Fruit fly (Drosophila melanogaster): ENCODE measurements around the gene MagR.

Gene MagR

DNA sequence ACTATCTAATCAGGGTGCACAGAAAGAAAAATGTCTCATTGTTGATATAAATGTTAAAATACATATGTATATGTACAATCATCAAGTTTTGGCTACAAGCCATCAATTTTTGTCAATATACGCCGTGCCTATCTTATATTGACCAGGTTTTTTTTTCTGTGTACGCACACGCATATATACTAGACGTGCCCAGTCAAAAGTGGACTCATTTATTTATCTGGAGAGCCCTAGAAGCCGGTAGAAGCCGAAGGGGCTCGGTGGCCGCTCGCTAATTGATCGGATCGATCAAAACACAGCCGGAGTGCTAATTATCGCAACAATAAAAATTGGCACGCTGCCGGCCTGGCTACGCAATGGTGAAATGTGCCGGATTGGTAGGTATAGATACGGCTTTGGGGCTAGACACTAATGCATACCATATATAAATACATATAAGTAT lies 6.2 kb downstream of the MagR start (continued):
- TF ChIP-seq CG8359 (GFP tag; optimal IDR thresholded peaks at IDR 0.05; ENCODE audit: borderline replicate concordance) = no peak
- TF ChIP-seq BtbVII (GFP tag; optimal IDR thresholded peaks at IDR 0.05) = peak; percentile 48
- TF ChIP-seq CG10565 (GFP tag; optimal IDR thresholded peaks at IDR 0.05) = no peak
- TF ChIP-seq CG9876 (GFP tag; optimal IDR thresholded peaks at IDR 0.05) = no peak
- peak; percentile 74 for TF ChIP-seq CG11504 (tag; optimal IDR thresholded peaks at IDR 0.05)
- no peak for TF ChIP-seq CG30020 (tag; optimal IDR thresholded peaks at IDR 0.05)
- peak; percentile 63 for TF ChIP-seq CG6683 (GFP tag; optimal IDR thresholded peaks at IDR 0.05)
- peak; percentile 21 for TF ChIP-seq CG4820 (GFP tag; optimal IDR thresholded peaks at IDR 0.05)
- TF ChIP-seq gt (GFP tag; IDR thresholded peaks at IDR 0.05) = no peak
- TF ChIP-seq chif (GFP tag; optimal IDR thresholded peaks at IDR 0.05) = peak in 1 of 2 experiments; percentile 40
- TF ChIP-seq CG15479 (GFP tag; optimal IDR thresholded peaks at IDR 0.05) = no peak
- TF ChIP-seq CG13287 (GFP tag; IDR thresholded peaks at IDR 0.05; ENCODE audit: partially characterized antibody) = no peak
- peak; percentile 85 for TF ChIP-seq ci (GFP tag; IDR thresholded peaks at IDR 0.05)
- peak; percentile 38 for TF ChIP-seq dmrt11E (tag; optimal IDR thresholded peaks at IDR 0.05)
- TF ChIP-seq CG15696 (tag; optimal IDR thresholded peaks at IDR 0.05) = no peak
- peak; percentile 87 for TF ChIP-seq CG9932 (GFP tag; IDR thresholded peaks at IDR 0.05)
- no peak for TF ChIP-seq CG3065 (GFP tag; optimal IDR thresholded peaks at IDR 0.05)
- TF ChIP-seq CG10209 (GFP tag; optimal IDR thresholded peaks at IDR 0.05) = peak; percentile 70
- TF ChIP-seq CG11695 (GFP tag; IDR thresholded peaks at IDR 0.05) = peak; percentile 68; the same call in 2 of the 3 replicates
- TF ChIP-seq CG14710 (tag; optimal IDR thresholded peaks at IDR 0.05) = peak; percentile 3
- no peak for TF ChIP-seq usp (GFP tag; optimal IDR thresholded peaks at IDR 0.05)
- TF ChIP-seq unc-4 (GFP tag; IDR thresholded peaks at IDR 0.05; ENCODE audit: partially characterized antibody) = no peak
- no peak for TF ChIP-seq YL-1 (GFP tag; optimal IDR thresholded peaks at IDR 0.05)
- peak; percentile 75 for TF ChIP-seq Ptx1 (GFP tag; IDR thresholded peaks at IDR 0.05)
- peak; percentile 59; the same call in 1 of the 3 replicates for TF ChIP-seq CG2889 (GFP tag; IDR thresholded peaks at IDR 0.05)
- no peak for TF ChIP-seq sna (GFP tag; IDR thresholded peaks at IDR 0.05; ENCODE audit: partially characterized antibody)
- TF ChIP-seq tgo (GFP tag; IDR thresholded peaks at IDR 0.05) = peak; percentile 72
- no peak for TF ChIP-seq repo (GFP tag; optimal IDR thresholded peaks at IDR 0.05)
- no peak for TF ChIP-seq hbn (GFP tag; IDR thresholded peaks at IDR 0.05; ENCODE audit: partially characterized antibody)
- TF ChIP-seq Ets97D (GFP tag; optimal IDR thresholded peaks at IDR 0.05) = no peak
- no peak for TF ChIP-seq CG18476 (GFP tag; optimal IDR thresholded peaks at IDR 0.05)
- TF ChIP-seq CG32532 (GFP tag; IDR thresholded peaks at IDR 0.05) = peak; percentile 89
- TF ChIP-seq mld (GFP tag; IDR thresholded peaks at IDR 0.05; ENCODE audit: partially characterized antibody) = no peak
- peak; percentile 60 for TF ChIP-seq fd3F (GFP tag; optimal IDR thresholded peaks at IDR 0.05)
- TF ChIP-seq CG11456 (GFP tag; IDR thresholded peaks at IDR 0.05) = peak; percentile 82
- no peak for TF ChIP-seq CG8290 (GFP tag; optimal IDR thresholded peaks at IDR 0.05)
- peak in 1 of 2 experiments; percentile 82 for TF ChIP-seq CG8290 (tag; optimal IDR thresholded peaks at IDR 0.05)
- TF ChIP-seq vnd (GFP tag; IDR thresholded peaks at IDR 0.05; ENCODE audit: partially characterized antibody) = no peak
- TF ChIP-seq Fer1 (GFP tag; optimal IDR thresholded peaks at IDR 0.05) = peak; percentile 85
- peak; percentile 71 for TF ChIP-seq CoRest (tag; optimal IDR thresholded peaks at IDR 0.05)
- peak; percentile 68 for TF ChIP-seq CG17385 (GFP tag; optimal IDR thresholded peaks at IDR 0.05)
- peak; percentile 88 for TF ChIP-seq HmgZ (tag; optimal IDR thresholded peaks at IDR 0.05)
- peak; percentile 18 for TF ChIP-seq CG5245 (GFP tag; optimal IDR thresholded peaks at IDR 0.05)
- no peak for TF ChIP-seq pan (optimal IDR thresholded peaks at IDR 0.05)
- TF ChIP-seq pan (GFP tag; optimal IDR thresholded peaks at IDR 0.05 in 1 of 2, IDR thresholded peaks at IDR 0.05 in 1 of 2) = peak in 1 of 2 experiments; percentile 84
- peak; percentile 61 for TF ChIP-seq CG2712 (tag; optimal IDR thresholded peaks at IDR 0.05)
- peak; percentile 81 for TF ChIP-seq caup (GFP tag; optimal IDR thresholded peaks at IDR 0.05; ENCODE audit: severe bottlenecking)
- TF ChIP-seq CG10543 (GFP tag; optimal IDR thresholded peaks at IDR 0.05) = peak; percentile 80
- no peak for TF ChIP-seq CG2199 (GFP tag; IDR thresholded peaks at IDR 0.05)
- TF ChIP-seq grau (tag; optimal IDR thresholded peaks at IDR 0.05) = peak; percentile 78

Data from whole organism, embryonic.